Worm (Caenorhabditis elegans): ENCODE measurements around the gene DH11.5.

Gene DH11.5

DNA sequence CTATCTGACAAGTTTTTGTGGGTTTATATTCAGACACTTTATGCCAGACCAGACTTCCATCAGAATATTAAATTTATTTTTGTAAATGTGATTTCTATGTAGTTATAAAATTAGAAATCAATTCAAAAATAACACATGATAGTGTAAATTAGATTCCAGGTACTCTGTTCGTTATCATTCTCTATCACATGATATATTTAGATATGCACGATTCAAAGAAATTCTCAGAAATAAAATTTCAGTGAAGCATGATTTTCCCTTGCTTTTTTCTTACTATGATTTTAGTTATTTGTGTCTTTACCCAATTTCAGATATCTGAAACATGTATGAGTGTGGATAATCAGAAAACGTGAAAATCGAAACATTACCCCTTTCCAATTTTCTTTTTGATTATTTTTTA lies 1.1 kb downstream of the DH11.5 start:
- TF ChIP-seq alr-1 (tag; optimal IDR thresholded peaks at IDR 0.05) = no peak
- TF ChIP-seq aly-2 (tag; optimal IDR thresholded peaks at IDR 0.05) = no peak
- TF ChIP-seq nhr-6 (tag; optimal IDR thresholded peaks at IDR 0.05) = no peak
- TF ChIP-seq nhr-23 (tag; optimal IDR thresholded peaks at IDR 0.05) = no peak
- TF ChIP-seq nhr-21 (tag; optimal IDR thresholded peaks at IDR 0.05) = peak; percentile 60
- TF ChIP-seq ceh-82 (tag; optimal IDR thresholded peaks at IDR 0.05) = no peak
- TF ChIP-seq mdl-1 (tag; optimal IDR thresholded peaks at IDR 0.05) = no peak
- peak in 1 of 2 experiments; percentile 24 for TF ChIP-seq lsy-2 (tag; optimal IDR thresholded peaks at IDR 0.05)
- no peak for TF ChIP-seq mbf-1 (tag; optimal IDR thresholded peaks at IDR 0.05)
- TF ChIP-seq peb-1 (tag; optimal IDR thresholded peaks at IDR 0.05) = no peak
- no peak for TF ChIP-seq unc-39 (tag; optimal IDR thresholded peaks at IDR 0.05)
- no peak for TF ChIP-seq nhr-129 (tag; optimal IDR thresholded peaks at IDR 0.05)
- TF ChIP-seq ZK546.5 (tag; optimal IDR thresholded peaks at IDR 0.05) = no peak
- TF ChIP-seq nhr-237 (tag; optimal IDR thresholded peaks at IDR 0.05) = no peak
- TF ChIP-seq C34F6.9 (tag; optimal IDR thresholded peaks at IDR 0.05) = peak; percentile 8
- TF ChIP-seq lin-39 (tag; optimal IDR thresholded peaks at IDR 0.05) = no peak
- no peak for TF ChIP-seq lin-13 (GFP tag; optimal IDR thresholded peaks at IDR 0.05)
- TF ChIP-seq nhr-10 (tag; optimal IDR thresholded peaks at IDR 0.05) = no peak
- no peak for TF ChIP-seq egl-27 (tag; optimal IDR thresholded peaks at IDR 0.05)
- TF ChIP-seq ztf-4 (tag; optimal IDR thresholded peaks at IDR 0.05) = no peak
- TF ChIP-seq mab-5 (tag; optimal IDR thresholded peaks at IDR 0.05) = no peak
- TF ChIP-seq nhr-12 (tag; optimal IDR thresholded peaks at IDR 0.05) = no peak
- no peak for TF ChIP-seq gmeb-1 (tag; optimal IDR thresholded peaks at IDR 0.05)
- no peak for TF ChIP-seq crh-2 (tag; optimal IDR thresholded peaks at IDR 0.05)
- no peak for TF ChIP-seq Y55F3AM.14 (GFP tag; optimal IDR thresholded peaks at IDR 0.05)
- no peak for TF ChIP-seq elt-1 (tag; optimal IDR thresholded peaks at IDR 0.05)
- peak; percentile 14 for TF ChIP-seq dmd-4 (tag; optimal IDR thresholded peaks at IDR 0.05)

DNA sequence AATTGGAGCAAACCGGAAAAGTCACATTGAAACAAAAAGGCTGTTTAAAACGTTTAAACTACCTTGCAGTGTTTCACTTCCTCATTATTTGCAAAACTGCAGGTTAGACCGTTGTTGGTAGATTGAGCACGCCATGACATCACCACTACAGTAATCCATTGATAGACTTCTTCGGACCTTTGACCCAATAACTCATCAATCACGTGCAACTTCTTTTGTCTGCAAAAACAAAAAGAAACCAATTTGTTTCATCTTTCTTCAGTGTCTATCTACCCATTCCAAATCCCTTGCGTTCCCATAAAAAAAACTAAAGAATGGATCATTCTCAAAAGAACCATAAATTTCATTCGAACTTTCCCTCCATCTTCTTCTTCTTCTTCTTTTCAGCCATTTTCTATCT lies 4.7 kb downstream of the DH11.5 start:
- TF ChIP-seq nhr-10 (tag; optimal IDR thresholded peaks at IDR 0.05) = no peak
- TF ChIP-seq mab-5 (tag; optimal IDR thresholded peaks at IDR 0.05) = peak; percentile 60
- TF ChIP-seq unc-55 (GFP tag; optimal IDR thresholded peaks at IDR 0.05) = peak; percentile 2

DNA sequence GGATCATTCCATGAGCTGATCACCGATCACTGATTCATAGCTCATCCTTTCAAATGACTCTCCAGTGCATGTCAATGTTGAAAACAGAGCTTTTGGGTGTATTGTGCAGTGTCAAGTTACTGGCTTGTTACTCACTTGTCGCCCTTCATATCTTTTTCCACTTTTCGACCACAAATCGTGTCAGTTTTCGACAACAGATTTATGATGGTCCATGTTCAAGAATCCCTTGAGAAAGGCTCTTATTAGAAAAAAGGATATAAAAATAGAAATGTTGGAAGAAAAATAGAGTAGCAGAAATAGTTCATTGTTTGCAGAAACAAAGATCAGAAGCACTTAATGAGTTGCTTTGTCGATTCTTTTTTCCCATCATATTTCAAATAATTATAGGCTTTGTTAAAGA lies 7.0 kb downstream of the DH11.5 start:
- TF ChIP-seq aly-2 (tag; optimal IDR thresholded peaks at IDR 0.05) = no peak
- no peak for TF ChIP-seq lin-39 (tag; optimal IDR thresholded peaks at IDR 0.05)
- no peak for TF ChIP-seq lsy-2 (tag; optimal IDR thresholded peaks at IDR 0.05)
- TF ChIP-seq mab-5 (tag; optimal IDR thresholded peaks at IDR 0.05) = no peak

DNA sequence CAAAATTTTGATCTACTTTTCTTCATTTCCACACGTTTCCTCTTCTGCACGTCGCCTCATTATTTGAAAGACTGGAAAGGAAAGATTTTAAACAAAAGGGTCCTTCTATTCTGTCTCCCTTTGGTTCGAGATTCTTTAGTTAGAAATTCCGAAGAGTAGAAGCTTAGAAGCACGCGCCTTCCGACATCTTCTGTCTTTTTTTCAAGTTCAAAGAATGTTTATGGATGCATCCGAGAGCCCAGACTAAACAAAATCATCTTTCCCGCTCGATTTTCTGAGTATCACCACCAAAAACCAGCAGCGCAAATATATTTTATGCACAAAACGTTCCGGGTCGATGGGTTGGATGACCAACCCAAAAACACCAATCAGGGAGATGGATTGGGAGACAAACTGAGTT lies 7.7 kb downstream of the DH11.5 start:
- no peak for TF ChIP-seq unc-39 (tag; optimal IDR thresholded peaks at IDR 0.05)
- TF ChIP-seq ZK546.5 (tag; optimal IDR thresholded peaks at IDR 0.05) = no peak
- TF ChIP-seq ztf-4 (tag; optimal IDR thresholded peaks at IDR 0.05) = no peak
- TF ChIP-seq zag-1 (tag; optimal IDR thresholded peaks at IDR 0.05) = no peak
- TF ChIP-seq elt-1 (tag; optimal IDR thresholded peaks at IDR 0.05) = no peak
- TF ChIP-seq gmeb-1 (tag; optimal IDR thresholded peaks at IDR 0.05) = no peak
- TF ChIP-seq unc-62 (GFP tag; optimal IDR thresholded peaks at IDR 0.05) = no peak
- no peak for TF ChIP-seq unc-55 (GFP tag; optimal IDR thresholded peaks at IDR 0.05)
- TF ChIP-seq nhr-6 (tag; optimal IDR thresholded peaks at IDR 0.05) = no peak
- TF ChIP-seq F13H6.1 (tag; optimal IDR thresholded peaks at IDR 0.05) = no peak
- no peak for TF ChIP-seq nhr-10 (tag; optimal IDR thresholded peaks at IDR 0.05)
- no peak for TF ChIP-seq mdl-1 (tag; optimal IDR thresholded peaks at IDR 0.05)
- no peak for TF ChIP-seq ceh-16 (tag; optimal IDR thresholded peaks at IDR 0.05)
- TF ChIP-seq nhr-12 (tag; optimal IDR thresholded peaks at IDR 0.05) = no peak
- no peak for TF ChIP-seq ama-1 (optimal IDR thresholded peaks at IDR 0.05)
- no peak for TF ChIP-seq ztf-11 (tag; optimal IDR thresholded peaks at IDR 0.05)
- TF ChIP-seq nhr-21 (tag; optimal IDR thresholded peaks at IDR 0.05) = no peak
- TF ChIP-seq crh-2 (tag; optimal IDR thresholded peaks at IDR 0.05) = no peak
- no peak for TF ChIP-seq lin-11 (tag; optimal IDR thresholded peaks at IDR 0.05)

DNA sequence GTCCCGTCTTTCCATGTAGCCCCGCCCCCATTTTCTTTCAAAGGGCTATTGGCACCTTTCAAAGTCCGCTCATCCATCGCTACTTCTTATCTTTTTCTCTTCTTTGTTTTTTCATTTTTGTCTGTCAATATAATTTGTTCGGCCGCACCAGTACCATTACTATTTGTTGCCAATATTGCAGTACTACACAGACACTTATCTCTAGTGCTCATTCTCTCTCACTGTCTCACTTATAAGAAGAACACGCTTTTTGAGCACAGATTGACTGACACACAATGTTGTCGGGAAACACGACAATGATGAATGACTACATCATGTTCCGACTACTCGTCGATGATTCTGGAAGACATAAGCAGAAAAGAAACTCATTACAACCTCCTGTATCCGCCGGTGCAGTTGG lies 8.6 kb downstream of the DH11.5 start:
- no peak for TF ChIP-seq R02D3.7 (tag; optimal IDR thresholded peaks at IDR 0.05)
- TF ChIP-seq nhr-6 (tag; optimal IDR thresholded peaks at IDR 0.05) = no peak
- TF ChIP-seq ztf-4 (tag; optimal IDR thresholded peaks at IDR 0.05) = no peak
- no peak for TF ChIP-seq crh-2 (tag; optimal IDR thresholded peaks at IDR 0.05)
- no peak for TF ChIP-seq lin-39 (tag; optimal IDR thresholded peaks at IDR 0.05)
- no peak for TF ChIP-seq nhr-10 (tag; optimal IDR thresholded peaks at IDR 0.05)
- no peak for TF ChIP-seq unc-39 (tag; optimal IDR thresholded peaks at IDR 0.05)

Data from whole organism, L2 larva.